Worm (Caenorhabditis elegans): ENCODE measurements around the gene arx-6.

arx-6 gene

ce11 chrIII:4900260-4900659 lies 21.8 kb downstream of the arx-6 start, which contains the start of gene tag-340:
TSS of gene tag-340 (plus strand) at chrIII:4900508.
- TF ChIP-seq tbx-37 (GFP tag; conservative IDR thresholded peaks at IDR 0.05) (no peak), tra-4 (tag; optimal IDR thresholded peaks at IDR 0.05) (no peak), B0310.2 (tag; optimal IDR thresholded peaks at IDR 0.05) (no peak), ets-7 (tag; optimal IDR thresholded peaks at IDR 0.05) (no peak), aly-1 (tag; optimal IDR thresholded peaks at IDR 0.05) (no peak), ama-1 (optimal IDR thresholded peaks at IDR 0.05) (no peak), flt-1 (GFP tag; IDR thresholded peaks at IDR 0.05) (no peak)

DNA sequence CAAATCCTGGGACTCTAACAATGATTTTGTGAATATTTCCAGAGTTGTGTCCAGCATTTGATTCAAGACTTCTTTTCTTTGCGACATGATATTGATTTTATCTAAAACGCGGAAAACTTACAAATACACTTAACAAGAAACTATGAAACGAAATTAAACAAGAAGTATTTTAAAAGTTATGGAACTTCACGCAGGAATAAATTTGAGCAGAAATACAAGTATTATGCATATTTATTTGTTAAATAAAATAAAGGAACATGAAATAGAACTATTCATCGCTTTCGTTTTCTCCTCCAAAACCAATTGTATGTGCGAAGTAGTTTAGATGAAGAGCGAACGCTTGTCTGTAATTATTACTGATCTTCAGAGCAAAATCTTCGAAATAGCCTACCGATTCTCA lies 25.3 kb downstream of the arx-6 start, which contains the start of gene kbp-2:
Gene kbp-2, minus strand, starts transcription at position 101 of the 400 bp plus-strand sequence.
- TF ChIP-seq B0310.2 (tag; optimal IDR thresholded peaks at IDR 0.05) (no peak), hmg-4 (GFP tag; optimal IDR thresholded peaks at IDR 0.05) (no peak), ama-1 (optimal IDR thresholded peaks at IDR 0.05) (no peak), tbx-11 (GFP tag; IDR thresholded peaks at IDR 0.05) (no peak), flt-1 (GFP tag; IDR thresholded peaks at IDR 0.05) (no peak), hnd-1 (tag; optimal IDR thresholded peaks at IDR 0.05) (no peak), aly-1 (tag; optimal IDR thresholded peaks at IDR 0.05) (no peak)

- TF ChIP-seq ceh-36 (tag; optimal IDR thresholded peaks at IDR 0.05) (no peak), ceh-13 (GFP tag; optimal IDR thresholded peaks at IDR 0.05) (peak; percentile 18), aly-1 (tag; optimal IDR thresholded peaks at IDR 0.05) (no peak), hmg-4 (GFP tag; optimal IDR thresholded peaks at IDR 0.05) (peak; percentile 25), tbx-37 (GFP tag; conservative IDR thresholded peaks at IDR 0.05) (0 out of 2 replicates have a peak, but pooled peaks have one; percentile 12), ets-7 (tag; optimal IDR thresholded peaks at IDR 0.05) (peak; percentile 41), pes-1 (GFP tag; IDR thresholded peaks at IDR 0.05) (0 out of 2 replicates have a peak, but pooled peaks have one; percentile 40), ama-1 (optimal IDR thresholded peaks at IDR 0.05) (no peak), flt-1 (GFP tag; IDR thresholded peaks at IDR 0.05) (no peak), tbx-11 (GFP tag; IDR thresholded peaks at IDR 0.05) (no peak)
Observed at ce11 chrIII:4905405-4905804, 26.9 kb downstream of the arx-6 start, which contains the start of gene F26F4.8. TSS of gene F26F4.8 (minus strand) at chrIII:4905473.

ce11 chrIII:4906365-4906764 lies 27.9 kb downstream of the arx-6 start:
- no peak for TF ChIP-seq ets-7 (tag; optimal IDR thresholded peaks at IDR 0.05)
- TF ChIP-seq sea-1 (GFP tag; conservative IDR thresholded peaks at IDR 0.05) = no peak
- TF ChIP-seq ceh-36 (tag; optimal IDR thresholded peaks at IDR 0.05) = no peak
- no peak for TF ChIP-seq aly-1 (tag; optimal IDR thresholded peaks at IDR 0.05)
- TF ChIP-seq tbx-11 (GFP tag; IDR thresholded peaks at IDR 0.05) = no peak
- TF ChIP-seq B0310.2 (tag; optimal IDR thresholded peaks at IDR 0.05) = no peak
- TF ChIP-seq pes-1 (GFP tag; IDR thresholded peaks at IDR 0.05) = no peak
- TF ChIP-seq ama-1 (optimal IDR thresholded peaks at IDR 0.05) = no peak

DNA sequence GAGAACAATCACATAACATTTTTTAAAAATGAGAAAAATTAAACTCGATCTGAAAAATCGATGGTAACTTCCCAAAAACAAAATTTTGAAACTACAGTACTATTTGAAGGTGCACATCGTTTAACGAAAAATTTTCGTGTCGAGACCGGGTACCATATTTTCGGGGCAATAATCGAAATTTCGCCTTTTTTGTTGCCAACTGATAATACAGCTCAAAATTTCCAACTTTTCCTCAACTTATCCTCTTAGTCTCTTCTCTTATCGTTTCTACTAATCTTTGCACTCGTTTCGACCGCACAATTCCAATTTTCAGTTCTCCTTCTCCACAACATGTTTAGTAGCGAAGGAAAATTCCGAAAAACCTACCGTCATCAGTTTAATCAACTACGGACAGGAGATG lies 28.4 kb downstream of the arx-6 start, which contains the start of gene rom-1:
Gene rom-1, plus strand, starts transcription at position 301 of the 400 bp plus-strand sequence.
- TF ChIP-seq hnd-1 (tag; optimal IDR thresholded peaks at IDR 0.05) = no peak
- no peak for TF ChIP-seq scrt-1 (GFP tag; IDR thresholded peaks at IDR 0.05)
- TF ChIP-seq pes-1 (GFP tag; IDR thresholded peaks at IDR 0.05) = no peak
- no peak for TF ChIP-seq hmbx-1 (tag; optimal IDR thresholded peaks at IDR 0.05)
- no peak for TF ChIP-seq sea-1 (GFP tag; conservative IDR thresholded peaks at IDR 0.05)
- TF ChIP-seq ets-7 (tag; optimal IDR thresholded peaks at IDR 0.05) = no peak
- TF ChIP-seq F13C5.2 (tag; optimal IDR thresholded peaks at IDR 0.05) = no peak
- no peak for TF ChIP-seq ceh-13 (GFP tag; optimal IDR thresholded peaks at IDR 0.05)
- no peak for TF ChIP-seq tra-4 (tag; optimal IDR thresholded peaks at IDR 0.05)
- no peak for TF ChIP-seq ceh-36 (tag; optimal IDR thresholded peaks at IDR 0.05)

- TF ChIP-seq hnd-1 (tag; optimal IDR thresholded peaks at IDR 0.05) (no peak), tbx-11 (GFP tag; IDR thresholded peaks at IDR 0.05) (no peak), tra-4 (tag; optimal IDR thresholded peaks at IDR 0.05) (no peak), ceh-36 (tag; optimal IDR thresholded peaks at IDR 0.05) (no peak), hmbx-1 (tag; optimal IDR thresholded peaks at IDR 0.05) (no peak), ets-7 (tag; optimal IDR thresholded peaks at IDR 0.05) (no peak), B0310.2 (tag; optimal IDR thresholded peaks at IDR 0.05) (no peak), hmg-4 (GFP tag; optimal IDR thresholded peaks at IDR 0.05) (no peak), tbx-37 (GFP tag; conservative IDR thresholded peaks at IDR 0.05) (no peak), sea-1 (GFP tag; conservative IDR thresholded peaks at IDR 0.05) (no peak), ceh-13 (GFP tag; optimal IDR thresholded peaks at IDR 0.05) (no peak), F13C5.2 (tag; optimal IDR thresholded peaks at IDR 0.05) (no peak), aly-1 (tag; optimal IDR thresholded peaks at IDR 0.05) (no peak), flt-1 (GFP tag; IDR thresholded peaks at IDR 0.05) (no peak), pes-1 (GFP tag; IDR thresholded peaks at IDR 0.05) (no peak)
Observed at ce11 chrIII:4909938-4910337, 31.5 kb downstream of the arx-6 start, which contains the start of gene F26F4.12. TSS of gene F26F4.12 (minus strand) at chrIII:4910038.

DNA sequence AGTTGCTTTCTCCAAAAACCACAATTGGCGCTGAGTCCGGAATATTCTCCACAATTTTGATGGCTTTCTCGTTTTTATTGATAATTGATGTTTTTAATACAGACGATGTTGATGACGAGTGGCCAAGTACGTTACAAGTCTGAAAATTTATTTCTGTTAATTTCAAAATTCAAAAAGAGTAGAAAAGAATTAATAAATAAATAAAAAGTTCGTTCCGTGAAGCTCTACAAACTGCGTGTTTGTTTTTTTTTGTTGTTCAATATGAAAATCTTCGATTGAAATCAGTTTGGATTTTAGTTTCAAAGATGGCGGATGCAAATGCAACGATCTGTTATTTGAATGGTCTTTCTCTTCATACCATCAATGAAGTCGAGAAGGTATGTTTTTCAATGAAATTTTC lies 32.5 kb downstream of the arx-6 start, which contains the start of gene F26F4.2:
Gene F26F4.2, plus strand, starts transcription at position 301 of the 400 bp plus-strand sequence.
- no peak for TF ChIP-seq ceh-36 (tag; optimal IDR thresholded peaks at IDR 0.05)
- TF ChIP-seq tbx-11 (GFP tag; IDR thresholded peaks at IDR 0.05) = no peak
- no peak for TF ChIP-seq ceh-13 (GFP tag; optimal IDR thresholded peaks at IDR 0.05)
- TF ChIP-seq hnd-1 (tag; optimal IDR thresholded peaks at IDR 0.05) = no peak
- no peak for TF ChIP-seq aly-1 (tag; optimal IDR thresholded peaks at IDR 0.05)
- TF ChIP-seq pes-1 (GFP tag; IDR thresholded peaks at IDR 0.05) = no peak
- TF ChIP-seq sea-1 (GFP tag; conservative IDR thresholded peaks at IDR 0.05) = no peak
- no peak for TF ChIP-seq scrt-1 (GFP tag; IDR thresholded peaks at IDR 0.05)
- no peak for TF ChIP-seq flt-1 (GFP tag; IDR thresholded peaks at IDR 0.05)
- TF ChIP-seq ama-1 (optimal IDR thresholded peaks at IDR 0.05) = no peak
- TF ChIP-seq tbx-37 (GFP tag; conservative IDR thresholded peaks at IDR 0.05) = no peak
- no peak for TF ChIP-seq tra-4 (tag; optimal IDR thresholded peaks at IDR 0.05)
- no peak for TF ChIP-seq hmg-4 (GFP tag; optimal IDR thresholded peaks at IDR 0.05)
- TF ChIP-seq hmbx-1 (tag; optimal IDR thresholded peaks at IDR 0.05) = no peak
- no peak for TF ChIP-seq B0310.2 (tag; optimal IDR thresholded peaks at IDR 0.05)
- no peak for TF ChIP-seq F13C5.2 (tag; optimal IDR thresholded peaks at IDR 0.05)
- no peak for TF ChIP-seq ets-7 (tag; optimal IDR thresholded peaks at IDR 0.05)

- no peak for TF ChIP-seq pes-1 (GFP tag; IDR thresholded peaks at IDR 0.05)
- TF ChIP-seq tbx-37 (GFP tag; conservative IDR thresholded peaks at IDR 0.05) = 0 out of 2 replicates have a peak, but pooled peaks have one; percentile 25
Observed at ce11 chrIII:4912317-4912716, 33.9 kb downstream of the arx-6 start, which contains the start of the genes F26F4.9 and cee-1. TSS of gene F26F4.9 (minus strand) at chrIII:4912521. TSS of gene cee-1 (plus strand) at chrIII:4912699.

Data from whole organism, early embryonic.